Fruit fly (Drosophila melanogaster) whole organism, embryonic: Measurements from ENCODE around the gene Pxd.
A peak's percentile ranks its signal among the peaks of the same experiment; 100 is the strongest.

Source experiments
- ATbp ChIP-seq: fragments of 200-800 bp; sonication (Bioruptor generic); optimal IDR thresholded peaks from 2 replicates; lab custom pipeline; 2017; ENCODE audit warnings: missing biosample characterization, mild to moderate bottlenecking, missing genetic modification characterization, missing genetic modification reagents
- Adf1 ChIP-seq: fragments of 200-800 bp; sonication (Bioruptor generic); IDR thresholded peaks from 2 replicates; pipeline ENCODE4 v1.3.6; 2022; ENCODE audit warnings: missing biosample characterization, missing genetic modification characterization
- Awh ChIP-seq: fragments of 200-800 bp; sonication (Bioruptor generic); IDR thresholded peaks from 2 replicates; pipeline ENCODE4, ENCODE4 v1.3.6; 2022; ENCODE audit warnings: missing biosample characterization, missing genetic modification characterization
- CG10431 ChIP-seq: fragments of 200-800 bp; sonication (Bioruptor generic); optimal IDR thresholded peaks from 3 replicates; lab custom pipeline; 2018; ENCODE audit warnings: missing biosample characterization, mild to moderate bottlenecking, missing genetic modification characterization
- CG10462 ChIP-seq: fragments of 200-800 bp; sonication (Bioruptor generic); optimal IDR thresholded peaks from 2 replicates; lab custom pipeline; 2016; ENCODE audit warnings: missing biosample characterization, missing genetic modification characterization
- CG11456 ChIP-seq: fragments of 200-800 bp; sonication (Bioruptor generic); IDR thresholded peaks from 3 replicates; pipeline ENCODE4 v1.3.6; 2022; ENCODE audit warnings: missing biosample characterization, missing genetic modification characterization
- CG11504 ChIP-seq: fragments of 200-800 bp; sonication (Bioruptor generic); optimal IDR thresholded peaks from 3 replicates; lab custom pipeline; 2019; ENCODE audit warnings: missing biosample characterization, mild to moderate bottlenecking, missing genetic modification characterization, moderate library complexity
- CG11696 ChIP-seq: fragments of 200-800 bp; sonication (Bioruptor generic); IDR thresholded peaks from 2 replicates; pipeline ENCODE4 v1.3.6; 2022; ENCODE audit warnings: missing biosample characterization, missing genetic modification characterization
- CG13624 ChIP-seq: fragments of 200-800 bp; sonication (Bioruptor generic); optimal IDR thresholded peaks from 2 replicates; lab custom pipeline; 2016; ENCODE audit warnings: missing biosample characterization, missing genetic modification characterization
- CG16813 ChIP-seq: fragments of 200-800 bp; sonication (Bioruptor generic); IDR thresholded peaks from 3 replicates; pipeline ENCODE4 v1.3.6; 2022; ENCODE audit warnings: missing biosample characterization, missing genetic modification characterization; ENCODE audit not compliant: partially characterized antibody
- CG17359 ChIP-seq: fragments of 200-800 bp; sonication (Bioruptor generic); optimal IDR thresholded peaks from 3 replicates; lab custom pipeline; 2018; ENCODE audit warnings: missing biosample characterization, mild to moderate bottlenecking, missing genetic modification characterization, moderate library complexity
- CG17361 ChIP-seq: fragments of 200-800 bp; sonication (Bioruptor generic); IDR thresholded peaks from 3 replicates; pipeline ENCODE4 v1.3.6; 2022; ENCODE audit warnings: missing biosample characterization, missing genetic modification characterization
- CG30020 ChIP-seq: fragments of 200-800 bp; optimal IDR thresholded peaks from 2 replicates; lab custom pipeline; 2019; ENCODE audit warnings: missing biosample characterization, mild to moderate bottlenecking, missing genetic modification characterization, moderate library complexity
- CG31365 ChIP-seq: fragments of 200-800 bp; sonication (Bioruptor generic); optimal IDR thresholded peaks from 2 replicates; lab custom pipeline; 2018; ENCODE audit warnings: missing biosample characterization, mild to moderate bottlenecking, missing genetic modification characterization
- CG3163 ChIP-seq: fragments of 200-800 bp; sonication (Bioruptor generic); optimal IDR thresholded peaks from 3 replicates; lab custom pipeline; 2016; ENCODE audit warnings: missing biosample characterization, missing genetic modification characterization
- CG32772 ChIP-seq: fragments of 200-800 bp; sonication (Bioruptor generic); IDR thresholded peaks from 2 replicates; pipeline ENCODE4 v1.3.6; 2022; ENCODE audit warnings: missing biosample characterization, missing genetic modification characterization
- CG33213 ChIP-seq: fragments of 200-800 bp; sonication (Bioruptor generic); optimal IDR thresholded peaks from 3 replicates; lab custom pipeline; 2016; ENCODE audit warnings: missing biosample characterization, missing genetic modification characterization
- CG33557 ChIP-seq: fragments of 200-800 bp; sonication (Bioruptor generic); optimal IDR thresholded peaks from 2 replicates; lab custom pipeline; 2019; ENCODE audit warnings: missing biosample characterization, mild to moderate bottlenecking, missing genetic modification characterization, moderate library complexity
- CG4328 ChIP-seq: fragments of 200-800 bp; sonication (Bioruptor generic); optimal IDR thresholded peaks from 3 replicates; lab custom pipeline; 2017; ENCODE audit warnings: missing biosample characterization, missing genetic modification reagents, missing genetic modification characterization
- CG4617 ChIP-seq: fragments of 200-800 bp; sonication (Bioruptor generic); optimal IDR thresholded peaks from 3 replicates; lab custom pipeline; 2016; ENCODE audit warnings: missing biosample characterization, missing genetic modification characterization, borderline replicate concordance
- CG6689 ChIP-seq: fragments of 200-800 bp; sonication (Bioruptor generic); IDR thresholded peaks from 2 replicates; pipeline ENCODE4 v1.3.6; 2022; ENCODE audit warnings: missing biosample characterization, missing genetic modification characterization
- CG7745 ChIP-seq: fragments of 200-800 bp; sonication (Bioruptor generic); optimal IDR thresholded peaks from 2 replicates; lab custom pipeline; 2018; ENCODE audit warnings: missing biosample characterization, mild to moderate bottlenecking, missing genetic modification characterization, moderate library complexity
- CG8388 ChIP-seq: fragments of 200-800 bp; sonication (Bioruptor generic); optimal IDR thresholded peaks from 2 replicates; lab custom pipeline; 2019; ENCODE audit warnings: missing biosample characterization, mild to moderate bottlenecking, missing genetic modification characterization, moderate library complexity
- Doc2 ChIP-seq: fragments of 200-800 bp; sonication (Bioruptor generic); IDR thresholded peaks from 2 replicates; pipeline ENCODE4 v1.3.6; 2022; ENCODE audit warnings: missing biosample characterization, missing genetic modification characterization
- Dref ChIP-seq: fragments of 200-800 bp; sonication (Bioruptor generic); IDR thresholded peaks from 2 replicates; pipeline ENCODE4 v1.3.6; 2022; ENCODE audit warnings: missing biosample characterization, missing genetic modification characterization
- HLH3B ChIP-seq: fragments of 200-800 bp; sonication (Bioruptor generic); IDR thresholded peaks from 2 replicates; pipeline ENCODE4 v1.3.6; 2022; ENCODE audit warnings: missing biosample characterization, missing genetic modification characterization
- MESR4 ChIP-seq: fragments of 200-800 bp; sonication (Bioruptor generic); optimal IDR thresholded peaks from 2 replicates; lab custom pipeline; 2018; ENCODE audit warnings: missing biosample characterization, mild to moderate bottlenecking, missing genetic modification characterization, moderate library complexity
- Max ChIP-seq: fragments of 200-800 bp; sonication (Bioruptor generic); optimal IDR thresholded peaks from 2 replicates; lab custom pipeline; 2016; ENCODE audit warnings: missing biosample characterization, mild to moderate bottlenecking, missing genetic modification characterization
- Meics ChIP-seq: fragments of 200-800 bp; sonication (Bioruptor generic); optimal IDR thresholded peaks from 2 replicates; lab custom pipeline; 2017; ENCODE audit warnings: missing biosample characterization, mild to moderate bottlenecking, missing genetic modification characterization
- PHDP ChIP-seq: fragments of 200-800 bp; sonication (Bioruptor generic); optimal IDR thresholded peaks from 3 replicates; lab custom pipeline; 2018; ENCODE audit warnings: missing biosample characterization, mild to moderate bottlenecking, missing genetic modification characterization, moderate library complexity
- Sry-β ChIP-seq: fragments of 200-800 bp; sonication (Bioruptor generic); optimal IDR thresholded peaks from 2 replicates; lab custom pipeline; 2018; ENCODE audit warnings: missing biosample characterization, mild to moderate bottlenecking, missing genetic modification characterization, moderate library complexity
- ase ChIP-seq: fragments of 200-800 bp; sonication (Bioruptor generic); IDR thresholded peaks from 3 replicates; pipeline ENCODE4 v1.3.6; 2022; ENCODE audit warnings: missing biosample characterization, missing genetic modification characterization
- br ChIP-seq: fragments of >200 bp; optimal IDR thresholded peaks from 2 replicates; lab custom pipeline; 2017
- da ChIP-seq: fragments of 200-800 bp; sonication (Bioruptor generic); optimal IDR thresholded peaks from 2 replicates; lab custom pipeline; 2016; ENCODE audit warnings: missing biosample characterization, missing genetic modification characterization
- gfzf ChIP-seq: fragments of 200-800 bp; sonication (Bioruptor generic); optimal IDR thresholded peaks from 2 replicates; lab custom pipeline; 2016; ENCODE audit warnings: missing biosample characterization, mild to moderate bottlenecking, missing genetic modification characterization, moderate library complexity
- gro ChIP-seq: fragments of 200-800 bp; sonication (Bioruptor generic); optimal IDR thresholded peaks from 2 replicates; lab custom pipeline; 2016; ENCODE audit warnings: missing biosample characterization, missing genetic modification characterization
- ham ChIP-seq: fragments of 200-800 bp; sonication (Bioruptor generic); IDR thresholded peaks from 2 replicates; pipeline ENCODE4 v1.3.6; 2022; ENCODE audit warnings: missing biosample characterization, missing genetic modification characterization
- ken ChIP-seq: fragments of 200-800 bp; sonication (Bioruptor generic); IDR thresholded peaks from 3 replicates; pipeline ENCODE4 v1.3.6; 2022; ENCODE audit warnings: missing biosample characterization, missing genetic modification characterization
- knrl ChIP-seq: fragments of 200-800 bp; sonication (Bioruptor generic); IDR thresholded peaks from 3 replicates; pipeline ENCODE4 v1.3.6; 2022; ENCODE audit warnings: missing biosample characterization, missing genetic modification characterization; ENCODE audit not compliant: partially characterized antibody
- pan ChIP-seq, 4 experiments: fragments of >200 bp in 3 of 4; fragments of 200-800 bp in 1 of 4; sonication (Bioruptor generic) in 1 of 4; optimal IDR thresholded peaks in 3 of 4; IDR thresholded peaks in 1 of 4; 2 replicates each; pipeline versions ENCODE4 v1.3.6 to Lab custom; 2017 to 2022; ENCODE audit warnings: missing biosample characterization in 2 of 4, missing genetic modification characterization in 2 of 4, mixed read lengths in 1 of 4
- pfk ChIP-seq: fragments of 200-800 bp; sonication (Bioruptor generic); optimal IDR thresholded peaks from 2 replicates; lab custom pipeline; 2018; ENCODE audit warnings: missing biosample characterization, mild to moderate bottlenecking, missing genetic modification characterization, moderate library complexity
- phol ChIP-seq: fragments of 200-800 bp; sonication (Bioruptor generic); optimal IDR thresholded peaks from 3 replicates; lab custom pipeline; 2018; ENCODE audit warnings: missing biosample characterization, mild to moderate bottlenecking, missing genetic modification characterization, moderate library complexity
- repo ChIP-seq: fragments of 200-800 bp; sonication (Bioruptor generic); optimal IDR thresholded peaks from 2 replicates; lab custom pipeline; 2016; ENCODE audit warnings: missing biosample characterization, missing genetic modification characterization
- rib ChIP-seq: fragments of 200-800 bp; sonication (Bioruptor generic); IDR thresholded peaks from 2 replicates; pipeline ENCODE4 v1.3.6; 2022; ENCODE audit warnings: missing biosample characterization, missing genetic modification characterization
- sna ChIP-seq: fragments of 200-800 bp; sonication (Bioruptor generic); IDR thresholded peaks from 2 replicates; pipeline ENCODE4 v1.3.6; 2022; ENCODE audit warnings: missing biosample characterization, missing genetic modification characterization; ENCODE audit not compliant: partially characterized antibody
- tgo ChIP-seq: fragments of 200-800 bp; sonication (Bioruptor generic); IDR thresholded peaks from 3 replicates; pipeline ENCODE4 v1.3.6; 2022; ENCODE audit warnings: missing biosample characterization, missing genetic modification characterization
- toy ChIP-seq: fragments of 200-800 bp; sonication (Bioruptor generic); IDR thresholded peaks from 2 replicates; pipeline ENCODE4 v1.3.6; 2022; ENCODE audit warnings: missing biosample characterization, missing genetic modification characterization
- twi ChIP-seq: fragments of 200-800 bp; optimal IDR thresholded peaks from 2 replicates; lab custom pipeline; 2019; ENCODE audit warnings: missing biosample characterization, mild to moderate bottlenecking, missing genetic modification characterization, moderate library complexity
- usp ChIP-seq: fragments of >200 bp; optimal IDR thresholded peaks from 2 replicates; lab custom pipeline; 2017; ENCODE audit warnings: missing biosample characterization, missing genetic modification characterization

The Pxd gene

DNA sequence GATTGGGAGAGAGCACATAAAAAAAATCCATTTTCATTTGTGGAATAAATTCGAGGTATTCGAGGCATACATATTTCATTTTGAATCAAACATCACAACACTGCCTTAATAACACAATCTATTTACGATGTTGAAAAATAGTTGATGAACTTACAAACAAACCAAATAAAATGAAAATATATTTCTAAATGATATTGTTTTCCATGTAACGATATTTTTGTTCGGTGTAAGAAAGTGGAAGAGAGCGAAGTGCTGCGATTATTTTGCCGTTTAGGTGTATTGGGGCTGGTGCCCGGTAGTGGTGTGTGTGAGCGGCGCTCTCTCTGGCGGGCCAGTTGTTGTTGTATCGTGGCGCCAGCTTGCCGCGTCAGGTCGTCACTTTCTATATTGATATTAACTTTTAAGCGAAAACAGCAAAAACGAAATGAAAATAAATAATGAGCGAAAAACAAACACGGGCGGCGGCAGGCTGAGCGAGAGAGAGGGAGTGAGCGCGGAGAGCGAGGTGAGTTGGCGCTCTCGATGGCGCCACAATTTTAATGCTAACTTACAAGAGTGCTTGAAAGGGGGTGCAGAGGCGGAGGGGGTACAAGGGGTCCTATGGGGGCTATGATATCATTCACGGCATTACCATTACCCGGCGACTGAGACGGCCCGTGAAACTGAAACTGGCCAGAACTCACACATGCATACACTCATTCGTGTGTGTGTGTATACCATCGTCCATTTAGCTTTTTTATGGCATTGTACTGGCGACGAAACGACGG lies 50.8 kb downstream of the Pxd start (continued):
- no peak for TF ChIP-seq knrl (GFP tag; lab: Robert Waterston, UW)
- no peak for TF ChIP-seq usp
- peak; percentile 79 for TF ChIP-seq Adf1
- 0 out of 3 replicates have a peak, but pooled peaks have one; percentile 12 for TF ChIP-seq CG16813
- peak; percentile 93 for TF ChIP-seq ATbp (GFP tag; lab: Kevin White, UChicago)
- TF ChIP-seq twi (tag; lab: Kevin White, UChicago), result peak; percentile 74
- no peak for TF ChIP-seq gfzf
- TF ChIP-seq CG13624, result peak; percentile 90
- peak; percentile 38 for TF ChIP-seq MESR4 (GFP tag; lab: Kevin White, UChicago)
- TF ChIP-seq pan (optimal IDR thresholded peaks at IDR 0.05; lab: Kevin White, UChicago), result no peak
- peak in 1 of 2 experiments; percentile 90 for TF ChIP-seq pan (GFP tag; optimal IDR thresholded peaks at IDR 0.05 in 1 of 2, IDR thresholded peaks at IDR 0.05 in 1 of 2)
- no peak for TF ChIP-seq ham (GFP tag; lab: Robert Waterston, UW)
- peak; percentile 55 for TF ChIP-seq Sry-β (GFP tag; lab: Kevin White, UChicago)
- TF ChIP-seq CG3163 (GFP tag; lab: Kevin White, UChicago), result peak; percentile 82
- TF ChIP-seq CG17361, result peak; percentile 97
- peak; percentile 91 for TF ChIP-seq tgo (GFP tag; lab: Robert Waterston, UW)
- TF ChIP-seq sna (GFP tag; lab: Robert Waterston, UW), result no peak
- peak; percentile 86 for TF ChIP-seq CG4328 (GFP tag; lab: Kevin White, UChicago)
- TF ChIP-seq ase (GFP tag; lab: Robert Waterston, UW), result peak; percentile 81
- peak; percentile 75 for TF ChIP-seq CG33557 (GFP tag; lab: Kevin White, UChicago)
- peak; percentile 75 for TF ChIP-seq CG31365 (tag; lab: Kevin White, UChicago)
- TF ChIP-seq Awh, result peak; percentile 87
- peak; percentile 83 for TF ChIP-seq CG10431 (GFP tag; lab: Kevin White, UChicago)
- no peak for TF ChIP-seq Dref (GFP tag; lab: Robert Waterston, UW)
- TF ChIP-seq CG33213 (GFP tag; lab: Kevin White, UChicago), result peak; percentile 74
- peak; percentile 64 for TF ChIP-seq rib (GFP tag; lab: Robert Waterston, UW)
- peak; percentile 74 for TF ChIP-seq CG11696 (GFP tag; lab: Robert Waterston, UW)
- TF ChIP-seq ken, result peak; percentile 85
- peak; percentile 95 for TF ChIP-seq phol (tag; lab: Kevin White, UChicago)
- TF ChIP-seq CG17359 (tag; lab: Kevin White, UChicago), result peak; percentile 96
- TF ChIP-seq Doc2 (GFP tag; lab: Robert Waterston, UW), result peak; percentile 60; the same call in 1 of the 2 replicates
- peak; percentile 94 for TF ChIP-seq Meics (GFP tag; lab: Kevin White, UChicago)
- TF ChIP-seq CG32772, result peak; percentile 84
- peak; percentile 68 for TF ChIP-seq CG4617 (GFP tag; lab: Kevin White, UChicago)
- TF ChIP-seq toy (GFP tag; lab: Robert Waterston, UW), result peak; percentile 67; the same call in 1 of the 2 replicates
- peak; percentile 78 for TF ChIP-seq CG11456 (GFP tag; lab: Robert Waterston, UW)
- TF ChIP-seq repo (GFP tag; lab: Kevin White, UChicago), result peak; percentile 57
- no peak for TF ChIP-seq CG7745 (tag; lab: Kevin White, UChicago)
- peak; percentile 95 for TF ChIP-seq CG11504 (tag; lab: Kevin White, UChicago)
- peak; percentile 86 for TF ChIP-seq CG10462
- TF ChIP-seq Max, result peak; percentile 89
- TF ChIP-seq gro, result peak; percentile 85
- peak; percentile 65 for TF ChIP-seq CG30020 (tag; lab: Kevin White, UChicago)
- no peak for TF ChIP-seq br (lab: Kevin White, UChicago)
- TF ChIP-seq da (GFP tag; lab: Kevin White, UChicago), result peak; percentile 83
- TF ChIP-seq PHDP (tag; lab: Kevin White, UChicago), result peak; percentile 97
- TF ChIP-seq pfk (GFP tag; lab: Kevin White, UChicago), result peak; percentile 70
- TF ChIP-seq CG6689 (GFP tag; lab: Robert Waterston, UW), result peak; percentile 93
- TF ChIP-seq HLH3B (GFP tag; lab: Robert Waterston, UW), result peak; percentile 89
- TF ChIP-seq CG8388 (GFP tag; lab: Kevin White, UChicago), result peak; percentile 94
